Comparison of ENCODE assay signal across 5 worm cellular contexts in the genomic region with DNA sequence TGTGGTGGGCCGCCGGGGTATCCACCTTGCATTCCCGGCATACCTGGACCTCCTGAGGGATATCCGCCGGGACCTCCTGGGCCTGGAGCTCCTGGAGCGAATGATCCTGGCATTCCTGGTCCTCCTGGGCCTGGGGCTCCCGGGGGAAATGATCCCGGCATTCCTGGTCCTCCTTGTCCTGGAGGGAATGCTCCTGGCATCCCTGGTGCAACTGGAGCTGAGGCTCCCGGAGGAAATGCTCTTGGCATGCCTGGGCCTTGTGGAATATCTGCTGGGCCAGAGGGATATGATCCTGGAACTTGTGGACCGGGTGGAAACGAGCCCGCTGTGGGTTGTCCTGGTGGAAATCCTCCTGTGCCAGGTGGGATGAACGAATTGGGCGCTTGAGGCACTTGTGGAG.
TF ChIP-seq lines count a peak whose summit lies in the region.

No protein-coding gene starts in this region.

TF ChIP-seq in whole organism, L1 larva, 84 proteins besides CTCF, POLR2A, EP300 and RAD21:
- TF ChIP-seq alr-1 (tag; optimal IDR thresholded peaks at IDR 0.05; lab: Kevin White, UChicago; ENCODE audit: borderline replicate concordance), result peak; percentile 19
- no peak for TF ChIP-seq ama-1 (optimal IDR thresholded peaks at IDR 0.05; lab: Kevin White, UChicago)
- peak; percentile 41 for TF ChIP-seq ceh-8 (GFP tag; optimal IDR thresholded peaks at IDR 0.05; lab: Kevin White, UChicago)
- TF ChIP-seq tbx-2 (tag; optimal IDR thresholded peaks at IDR 0.05; lab: Kevin White, UChicago), result no peak
- TF ChIP-seq unc-98 (GFP tag; IDR thresholded peaks at IDR 0.05; lab: Robert Waterston, UW), result no peak
- TF ChIP-seq ets-5 (GFP tag; IDR thresholded peaks at IDR 0.05; lab: Robert Waterston, UW), result no peak
- TF ChIP-seq efl-1 (optimal IDR thresholded peaks at IDR 0.05; lab: Kevin White, UChicago), result no peak
- peak in 1 of 2 experiments; percentile 78 for TF ChIP-seq efl-1 (GFP tag; optimal IDR thresholded peaks at IDR 0.05 in 1 of 2; lab: Kevin White, UChicago)
- no peak for TF ChIP-seq elt-3 (tag; optimal IDR thresholded peaks at IDR 0.05; lab: Kevin White, UChicago)

TF ChIP-seq in whole organism, L4 larva, 104 proteins besides CTCF, POLR2A, EP300 and RAD21:
- TF ChIP-seq set-16 (GFP tag; IDR thresholded peaks at IDR 0.05; lab: Robert Waterston, UW), result peak; percentile 96
- TF ChIP-seq arid-1 (GFP tag; conservative IDR thresholded peaks at IDR 0.05; lab: Robert Waterston, UW), result no peak
- TF ChIP-seq Y48G9A.11 (GFP tag; IDR thresholded peaks at IDR 0.05; lab: Robert Waterston, UW), result 0 out of 2 replicates have a peak, but pooled peaks have one; percentile 14
- no peak for TF ChIP-seq hlh-30 (tag; optimal IDR thresholded peaks at IDR 0.05; lab: Kevin White, UChicago; ENCODE audit: insufficient read depth)
- no peak for TF ChIP-seq tag-97 (GFP tag; IDR thresholded peaks at IDR 0.05; lab: Robert Waterston, UW)
- no peak for TF ChIP-seq fos-1 (tag; optimal IDR thresholded peaks at IDR 0.05; lab: Kevin White, UChicago)
- TF ChIP-seq lin-38 (GFP tag; IDR thresholded peaks at IDR 0.05; lab: Robert Waterston, UW), result no peak
- TF ChIP-seq php-3 (GFP tag; IDR thresholded peaks at IDR 0.05; lab: Robert Waterston, UW), result no peak
- peak; percentile 0 for TF ChIP-seq aha-1 (tag; lab: Kevin White, UChicago)

TF ChIP-seq in whole organism, early embryonic, 17 proteins besides CTCF, POLR2A, EP300 and RAD21:
- TF ChIP-seq tbx-37 (GFP tag; conservative IDR thresholded peaks at IDR 0.05; lab: Robert Waterston, UW) (no peak), aly-1 (tag; optimal IDR thresholded peaks at IDR 0.05; lab: Kevin White, UChicago) (peak; percentile 33)
TF ChIP-seq in whole organism, early embryonic: peak in this region for 1.

TF ChIP-seq in whole organism, late embryonic, 69 proteins besides CTCF, POLR2A, EP300 and RAD21:
- peak; percentile 63 for TF ChIP-seq mec-3 (tag; optimal IDR thresholded peaks at IDR 0.05; lab: Kevin White, UChicago; ENCODE audit: borderline replicate concordance)
- TF ChIP-seq ahr-1 (tag; optimal IDR thresholded peaks at IDR 0.05; lab: Kevin White, UChicago), result no peak
- no peak for TF ChIP-seq eyg-1 (tag; optimal IDR thresholded peaks at IDR 0.05; lab: Kevin White, UChicago)
- TF ChIP-seq ama-1 (optimal IDR thresholded peaks at IDR 0.05; lab: Kevin White, UChicago), result no peak
- peak; percentile 87 for TF ChIP-seq elt-4 (tag; optimal IDR thresholded peaks at IDR 0.05; lab: Kevin White, UChicago)
- TF ChIP-seq madf-2 (tag; optimal IDR thresholded peaks at IDR 0.05; lab: Kevin White, UChicago), result no peak
- TF ChIP-seq rnt-1 (tag; optimal IDR thresholded peaks at IDR 0.05; lab: Kevin White, UChicago), result no peak
- TF ChIP-seq pros-1 (tag; optimal IDR thresholded peaks at IDR 0.05; lab: Kevin White, UChicago), result no peak
- no peak for TF ChIP-seq hlh-13 (GFP tag; optimal IDR thresholded peaks at IDR 0.05; lab: Kevin White, UChicago)
- TF ChIP-seq unc-42 (tag; optimal IDR thresholded peaks at IDR 0.05; lab: Kevin White, UChicago), result no peak
- peak; percentile 23 for TF ChIP-seq C08G9.2 (tag; optimal IDR thresholded peaks at IDR 0.05; lab: Kevin White, UChicago)
- TF ChIP-seq ceh-22 (tag; optimal IDR thresholded peaks at IDR 0.05; lab: Kevin White, UChicago), result no peak

TF ChIP-seq in whole organism, young adult, 124 proteins besides CTCF, POLR2A, EP300 and RAD21:
- TF ChIP-seq hsf-1 (GFP tag; IDR thresholded peaks at IDR 0.05; lab: Robert Waterston, UW) (no peak), egrh-3 (GFP tag; IDR thresholded peaks at IDR 0.05; lab: Robert Waterston, UW) (peak; percentile 92), lsl-1 (GFP tag; optimal IDR thresholded peaks at IDR 0.05; lab: Kevin White, UChicago) (no peak), ceh-100 (GFP tag; IDR thresholded peaks at IDR 0.05; lab: Robert Waterston, UW) (no peak), zfh-2 (GFP tag; conservative IDR thresholded peaks at IDR 0.05; lab: Robert Waterston, UW) (peak; percentile 82), nfyb-1 (GFP tag; IDR thresholded peaks at IDR 0.05; lab: Robert Waterston, UW) (peak; percentile 17; the same call in 1 of the 2 replicates)
